Worm (Caenorhabditis elegans) whole organism, late embryonic: ENCODE measurements around the gene T19C3.4.

Experiments
- ama-1 ChIP-seq: fragments of 150-350 bp; optimal IDR thresholded peaks from 2 replicates; lab custom pipeline; 2014
- ceh-19 ChIP-seq: fragments of 200-800 bp; sonication (Bioruptor generic); optimal IDR thresholded peaks from 2 replicates; lab custom pipeline; 2018; ENCODE audit warnings: mild to moderate bottlenecking, missing genetic modification characterization, missing compliant biosample characterization
- ceh-9 ChIP-seq: sonication (generic microtip); optimal IDR thresholded peaks from 2 replicates; lab custom pipeline; 2016; ENCODE audit warnings: mild to moderate bottlenecking, missing genetic modification characterization, inconsistent platforms, missing compliant biosample characterization
- dve-1 ChIP-seq: sonication (generic microtip); optimal IDR thresholded peaks from 2 replicates; lab custom pipeline; 2017; ENCODE audit warnings: antibody characterized with exemption, mild to moderate bottlenecking, missing genetic modification characterization, missing compliant biosample characterization
- fkh-10 ChIP-seq: fragments of 150-350 bp; optimal IDR thresholded peaks from 2 replicates; lab custom pipeline; 2014; ENCODE audit warnings: missing biosample characterization, missing genetic modification reagents, missing genetic modification characterization
- lin-11 ChIP-seq: fragments of 200-800 bp; sonication (Bioruptor generic); optimal IDR thresholded peaks from 2 replicates; lab custom pipeline; 2018; ENCODE audit warnings: mild to moderate bottlenecking, missing genetic modification characterization, missing compliant biosample characterization
- nhr-11 ChIP-seq: fragments of 150-350 bp; optimal IDR thresholded peaks from 2 replicates; lab custom pipeline; 2014; ENCODE audit warnings: missing biosample characterization, missing genetic modification characterization
- pha-4 ChIP-seq: fragments of 150-350 bp; optimal IDR thresholded peaks from 2 replicates; lab custom pipeline; 2018; ENCODE audit warnings: missing biosample characterization, missing genetic modification reagents, missing genetic modification characterization
- pqm-1 ChIP-seq: sonication (generic microtip); optimal IDR thresholded peaks from 2 replicates; lab custom pipeline; 2016; ENCODE audit warnings: missing genetic modification characterization, missing compliant biosample characterization
- ref-2 ChIP-seq: sonication (generic microtip); optimal IDR thresholded peaks from 2 replicates; lab custom pipeline; 2016; ENCODE audit warnings: missing genetic modification characterization, missing compliant biosample characterization
- unc-86 ChIP-seq: sonication (generic microtip); optimal IDR thresholded peaks from 2 replicates; lab custom pipeline; 2016; ENCODE audit warnings: missing genetic modification characterization, missing compliant biosample characterization

DNA sequence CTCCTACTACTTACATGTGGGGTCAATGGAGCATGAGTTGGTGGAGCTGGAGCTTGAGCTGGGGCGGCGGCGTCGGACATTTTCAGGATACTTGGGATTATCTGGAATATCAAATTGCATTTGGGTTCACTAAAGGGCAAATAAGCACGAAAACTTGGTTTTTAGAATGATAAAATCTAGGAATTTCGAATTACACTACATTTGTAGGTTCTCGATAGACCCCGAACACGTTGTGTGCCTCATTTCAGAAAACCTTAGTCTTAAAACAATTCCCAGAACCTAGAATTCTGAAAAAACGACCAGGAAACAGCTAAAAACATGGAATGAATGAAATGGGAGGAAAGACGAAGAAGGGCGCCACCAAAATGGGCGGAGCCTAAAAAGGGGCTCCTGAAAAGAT is 5.6 kb downstream of the T19C3.4 start, which contains the start of gene T19C3.3:
- TF ChIP-seq pha-4 (tag; lab: Kevin White, UChicago) (no peak), pqm-1 (tag; lab: Kevin White, UChicago) (no peak), ceh-9 (tag; lab: Kevin White, UChicago) (no peak), ceh-19 (GFP tag; lab: Kevin White, UChicago) (no peak), ama-1 (lab: Kevin White, UChicago) (no peak), fkh-10 (GFP tag; lab: Kevin White, UChicago) (no peak), nhr-11 (no peak), ref-2 (no peak), dve-1 (tag; lab: Kevin White, UChicago) (no peak), unc-86 (tag; lab: Kevin White, UChicago) (no peak), lin-11 (tag; lab: Kevin White, UChicago) (no peak)
